Fruit fly (Drosophila melanogaster): ENCODE results near the gene CG4440.

The CG4440 gene

dm6 chr2L:16299466-16300311, 30.0 kb upstream of the CG4440 start, which contains the start of the genes heix and CG17328 (continued):
- peak; percentile 43 for TF ChIP-seq ssp (GFP tag; IDR thresholded peaks at IDR 0.05)
- peak; percentile 94 for TF ChIP-seq CG4617 (GFP tag; optimal IDR thresholded peaks at IDR 0.05; ENCODE audit: borderline replicate concordance)
- TF ChIP-seq so (GFP tag; IDR thresholded peaks at IDR 0.05), result no peak
- TF ChIP-seq gcm (GFP tag; optimal IDR thresholded peaks at IDR 0.05), result peak; percentile 30
- TF ChIP-seq CG6765 (GFP tag; optimal IDR thresholded peaks at IDR 0.05), result no peak
- no peak for TF ChIP-seq cwo (GFP tag; optimal IDR thresholded peaks at IDR 0.05)
- peak; percentile 61 for TF ChIP-seq CG34376 (GFP tag; optimal IDR thresholded peaks at IDR 0.05)
- peak; percentile 99 for TF ChIP-seq grau (tag; optimal IDR thresholded peaks at IDR 0.05)
- peak; percentile 50 for TF ChIP-seq jumu (GFP tag; optimal IDR thresholded peaks at IDR 0.05)
- peak; percentile 25; the same call in 1 of the 2 replicates for TF ChIP-seq hbn (GFP tag; IDR thresholded peaks at IDR 0.05; ENCODE audit: partially characterized antibody)
- peak; percentile 60 for TF ChIP-seq Max (GFP tag; optimal IDR thresholded peaks at IDR 0.05)
- no peak for TF ChIP-seq CG11398 (GFP tag; optimal IDR thresholded peaks at IDR 0.05)
- peak; percentile 53; the same call in 2 of the 3 replicates for TF ChIP-seq Mrtf (GFP tag; IDR thresholded peaks at IDR 0.05)
- peak; percentile 81 for TF ChIP-seq CG32772 (GFP tag; IDR thresholded peaks at IDR 0.05)
- peak; percentile 1 for TF ChIP-seq CG1792 (GFP tag; optimal IDR thresholded peaks at IDR 0.05)
- no peak for TF ChIP-seq CG2202 (tag; optimal IDR thresholded peaks at IDR 0.05)
- peak; percentile 79 for TF ChIP-seq CG9817 (tag; optimal IDR thresholded peaks at IDR 0.05)
- no peak for TF ChIP-seq nerfin-2 (GFP tag; IDR thresholded peaks at IDR 0.05; ENCODE audit: partially characterized antibody)
- peak; percentile 28; the same call in 1 of the 2 replicates for TF ChIP-seq seq (GFP tag; IDR thresholded peaks at IDR 0.05)
- no peak for TF ChIP-seq Lim3 (GFP tag; IDR thresholded peaks at IDR 0.05)
- peak; percentile 77 for TF ChIP-seq CG9727 (GFP tag; optimal IDR thresholded peaks at IDR 0.05)
- TF ChIP-seq ken (GFP tag; IDR thresholded peaks at IDR 0.05), result peak; percentile 76
- TF ChIP-seq Doc2 (GFP tag; IDR thresholded peaks at IDR 0.05), result no peak
- peak; percentile 54 for TF ChIP-seq CG14050 (GFP tag; IDR thresholded peaks at IDR 0.05)
- TF ChIP-seq CG1832 (GFP tag; optimal IDR thresholded peaks at IDR 0.05), result peak; percentile 57
- no peak for TF ChIP-seq Dfd (GFP tag; optimal IDR thresholded peaks at IDR 0.05)
- TF ChIP-seq CG9932 (GFP tag; IDR thresholded peaks at IDR 0.05), result peak; percentile 89
- peak; percentile 39 for TF ChIP-seq BtbVII (GFP tag; optimal IDR thresholded peaks at IDR 0.05)
- TF ChIP-seq MBD-R2 (GFP tag; IDR thresholded peaks at IDR 0.05), result peak; percentile 75; the same call in 1 of the 2 replicates
- TF ChIP-seq ERR (GFP tag; optimal IDR thresholded peaks at IDR 0.05), result no peak
- TF ChIP-seq D19A (tag; optimal IDR thresholded peaks at IDR 0.05), result no peak
- no peak; the same call in 1 of the 2 replicates for TF ChIP-seq Bgb (GFP tag; IDR thresholded peaks at IDR 0.05; ENCODE audit: partially characterized antibody)
- peak; percentile 64; the same call in 1 of the 2 replicates for TF ChIP-seq CG8765 (GFP tag; IDR thresholded peaks at IDR 0.05)
- peak; percentile 7 for TF ChIP-seq lbe (GFP tag; optimal IDR thresholded peaks at IDR 0.05)
- TF ChIP-seq CG11247 (GFP tag; IDR thresholded peaks at IDR 0.05), result peak; percentile 74
- TF ChIP-seq CG13296 (GFP tag; optimal IDR thresholded peaks at IDR 0.05), result peak; percentile 73
- TF ChIP-seq Vsx1 (GFP tag; optimal IDR thresholded peaks at IDR 0.05), result no peak
- TF ChIP-seq cg (GFP tag; optimal IDR thresholded peaks at IDR 0.05), result no peak
- peak; percentile 69; the same call in 1 of the 2 replicates for TF ChIP-seq CG3847 (GFP tag; IDR thresholded peaks at IDR 0.05)
- no peak for TF ChIP-seq CG8089 (GFP tag; optimal IDR thresholded peaks at IDR 0.05)
- TF ChIP-seq slbo (GFP tag; IDR thresholded peaks at IDR 0.05), result peak; percentile 89
- TF ChIP-seq bbx (GFP tag; IDR thresholded peaks at IDR 0.05; ENCODE audit: partially characterized antibody), result peak; percentile 27; the same call in 1 of the 2 replicates
- no peak for TF ChIP-seq CG10274 (GFP tag; optimal IDR thresholded peaks at IDR 0.05)
- TF ChIP-seq CG18764 (GFP tag; optimal IDR thresholded peaks at IDR 0.05), result peak; percentile 49
- TF ChIP-seq NC2β (GFP tag; optimal IDR thresholded peaks at IDR 0.05), result peak; percentile 39
- 0 out of 2 replicates have a peak, but pooled peaks have one; percentile 71 for TF ChIP-seq ranshi (GFP tag; IDR thresholded peaks at IDR 0.05)
- no peak for TF ChIP-seq gce (GFP tag; IDR thresholded peaks at IDR 0.05)
- TF ChIP-seq mirr (GFP tag; optimal IDR thresholded peaks at IDR 0.05), result peak; percentile 37
- TF ChIP-seq CG2678 (tag; optimal IDR thresholded peaks at IDR 0.05), result no peak
